Fruit fly (Drosophila melanogaster): ENCODE data around the gene CG31286.

DNA sequence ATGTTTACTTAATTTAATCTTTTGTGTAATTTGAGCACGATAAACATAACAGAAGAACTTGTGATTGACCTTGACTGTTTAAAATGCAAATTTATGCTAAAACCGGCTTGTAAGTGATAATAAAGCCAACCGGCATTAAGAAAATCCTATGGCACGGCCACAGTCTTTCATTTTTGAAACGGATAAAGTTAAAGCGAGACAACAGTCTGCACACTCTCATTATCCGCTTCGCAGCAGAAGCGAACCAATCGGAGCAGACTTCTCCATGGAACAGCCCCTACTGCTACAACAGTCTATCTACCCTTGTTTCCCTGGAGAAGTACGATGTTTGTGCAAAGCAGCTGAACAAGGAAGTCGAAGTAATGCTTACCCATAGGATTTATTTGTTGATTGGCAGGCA is 42.1 kb downstream of the CG31286 start:
- TF ChIP-seq sv (GFP tag; optimal IDR thresholded peaks at IDR 0.05): no peak
- TF ChIP-seq tai (GFP tag; optimal IDR thresholded peaks at IDR 0.05): no peak
- TF ChIP-seq h (GFP tag; optimal IDR thresholded peaks at IDR 0.05): no peak
- TF ChIP-seq Sp1 (GFP tag; optimal IDR thresholded peaks at IDR 0.05): no peak

Data from whole organism, wandering third instar larva.